Worm (Caenorhabditis elegans) whole organism, L1 larva: ENCODE results near the gene T28C6.7.

Experiments
- C16A3.4 ChIP-seq: fragments of 150-350 bp; optimal IDR thresholded peaks from 2 replicates; lab custom pipeline; 2014; ENCODE audit warnings: missing biosample characterization, missing genetic modification characterization
- aha-1 ChIP-seq: fragments of 150-350 bp; optimal IDR thresholded peaks from 2 replicates; lab custom pipeline; 2014; ENCODE audit warnings: missing biosample characterization, missing genetic modification characterization
- alr-1 ChIP-seq: fragments of 200-800 bp; sonication (Bioruptor generic); optimal IDR thresholded peaks from 2 replicates; lab custom pipeline; 2018; ENCODE audit warnings: borderline replicate concordance, mild to moderate bottlenecking, missing genetic modification characterization, missing compliant biosample characterization
- aly-2 ChIP-seq: fragments of 150-350 bp; optimal IDR thresholded peaks from 2 replicates; lab custom pipeline; 2014; ENCODE audit warnings: missing biosample characterization, missing genetic modification characterization
- blmp-1 ChIP-seq: fragments of 150-350 bp; optimal IDR thresholded peaks from 2 replicates; lab custom pipeline; 2014; ENCODE audit warnings: missing biosample characterization, missing genetic modification characterization
- ceh-63 ChIP-seq: fragments of 200-800 bp; sonication (Bioruptor generic); optimal IDR thresholded peaks from 2 replicates; lab custom pipeline; 2018; ENCODE audit warnings: mild to moderate bottlenecking, missing genetic modification characterization, missing compliant biosample characterization
- ceh-82 ChIP-seq, 3 experiments: fragments of 150-350 bp in 1 of 3; sonication (generic microtip) in 2 of 3; optimal IDR thresholded peaks; 2 replicates each; lab custom pipeline; 2014 to 2017; ENCODE audit warnings: missing biosample characterization in 3 of 3, missing genetic modification characterization in 3 of 3
- ceh-90 ChIP-seq: sonication (generic microtip); optimal IDR thresholded peaks from 2 replicates; lab custom pipeline; 2016; ENCODE audit warnings: missing genetic modification characterization, missing compliant biosample characterization
- ces-1 ChIP-seq: fragments of 150-350 bp; optimal IDR thresholded peaks from 2 replicates; lab custom pipeline; 2014; ENCODE audit warnings: missing biosample characterization, missing genetic modification reagents, missing genetic modification characterization
- dpl-1 ChIP-seq, 3 experiments: fragments of 150-350 bp in 2 of 3; sonication (generic microtip) in 1 of 3; optimal IDR thresholded peaks; 2 replicates each; lab custom pipeline; 2014 to 2017; ENCODE audit warnings: missing biosample characterization in 3 of 3, missing genetic modification characterization in 3 of 3, missing genetic modification reagents in 3 of 3
- efl-1 ChIP-seq, 4 experiments: fragments of 150-350 bp; optimal IDR thresholded peaks in 3 of 4; peaks in 1 of 4; 1 replicate in 1 of 4; 2 replicates in 3 of 4; lab custom pipeline; 2014; ENCODE audit warnings: missing biosample characterization in 2 of 4, missing genetic modification characterization in 2 of 4, missing genetic modification reagents in 2 of 4
- efl-3 ChIP-seq: fragments of 200-800 bp; sonication (Bioruptor generic); optimal IDR thresholded peaks from 2 replicates; lab custom pipeline; 2018; ENCODE audit warnings: mild to moderate bottlenecking, missing genetic modification characterization, missing compliant biosample characterization
- elt-2 ChIP-seq: sonication (generic microtip); optimal IDR thresholded peaks from 2 replicates; lab custom pipeline; 2016; ENCODE audit warnings: missing genetic modification characterization, mild to moderate bottlenecking, inconsistent platforms, missing compliant biosample characterization, missing genetic modification reagents
- elt-3 ChIP-seq, 6 experiments: fragments of 150-350 bp in 1 of 6; sonication (generic microtip); optimal IDR thresholded peaks; 2 replicates each; lab custom pipeline; 2017 to 2018; ENCODE audit warnings: missing biosample characterization in 6 of 6, missing genetic modification characterization in 6 of 6, inconsistent platforms in 1 of 6
- fkh-4 ChIP-seq: sonication (generic microtip); optimal IDR thresholded peaks from 2 replicates; lab custom pipeline; 2016; ENCODE audit warnings: missing compliant biosample characterization, missing genetic modification characterization, borderline replicate concordance
- fkh-8 ChIP-seq: sonication (generic microtip); optimal IDR thresholded peaks from 2 replicates; lab custom pipeline; 2016; ENCODE audit warnings: mild to moderate bottlenecking, missing genetic modification characterization, missing compliant biosample characterization
- hlh-4 ChIP-seq: sonication (generic microtip); optimal IDR thresholded peaks from 2 replicates; lab custom pipeline; 2016; ENCODE audit warnings: mild to moderate bottlenecking, missing genetic modification characterization, missing compliant biosample characterization
- hpl-2 ChIP-seq: fragments of 150-350 bp; optimal IDR thresholded peaks from 2 replicates; lab custom pipeline; 2014; ENCODE audit warnings: missing biosample characterization, missing genetic modification reagents, missing genetic modification characterization
- irx-1 ChIP-seq: sonication (generic microtip); optimal IDR thresholded peaks from 2 replicates; lab custom pipeline; 2016; ENCODE audit warnings: missing genetic modification characterization, missing compliant biosample characterization
- lin-14 ChIP-seq: fragments of 200-800 bp; sonication (Bioruptor generic); optimal IDR thresholded peaks from 2 replicates; lab custom pipeline; 2018; ENCODE audit warnings: mild to moderate bottlenecking, missing genetic modification characterization, moderate library complexity, missing compliant biosample characterization
- lin-15B ChIP-seq: fragments of 150-350 bp; sonication (generic microtip); optimal IDR thresholded peaks from 3 replicates; lab custom pipeline; 2014; ENCODE audit warnings: missing biosample characterization, missing genetic modification characterization
- lir-3 ChIP-seq: sonication (generic microtip); optimal IDR thresholded peaks from 2 replicates; lab custom pipeline; 2016; ENCODE audit warnings: mild to moderate bottlenecking, missing genetic modification characterization, moderate library complexity, missing compliant biosample characterization; ENCODE audit not compliant: poor library complexity
- lsy-2 ChIP-seq, 2 experiments: fragments of 150-350 bp; optimal IDR thresholded peaks; 2 replicates each; lab custom pipeline; 2014; ENCODE audit warnings: missing biosample characterization in 2 of 2, missing genetic modification characterization in 2 of 2
- mdl-1 ChIP-seq, 2 experiments: fragments of 150-350 bp; optimal IDR thresholded peaks; 2 replicates each; lab custom pipeline; 2014 to 2017; ENCODE audit warnings: missing biosample characterization in 2 of 2, missing genetic modification characterization in 2 of 2, inconsistent platforms in 1 of 2
- mef-2 ChIP-seq: fragments of 150-350 bp; optimal IDR thresholded peaks from 2 replicates; lab custom pipeline; 2014; ENCODE audit warnings: missing biosample characterization, missing genetic modification characterization
- mep-1 ChIP-seq: fragments of 150-350 bp; optimal IDR thresholded peaks from 2 replicates; lab custom pipeline; 2014; ENCODE audit warnings: missing biosample characterization, missing genetic modification characterization
- nhr-11 ChIP-seq: fragments of 150-350 bp; optimal IDR thresholded peaks from 2 replicates; lab custom pipeline; 2014; ENCODE audit warnings: missing biosample characterization, missing genetic modification characterization
- nhr-19 ChIP-seq: fragments of 200-800 bp; sonication (Bioruptor generic); conservative IDR thresholded peaks from 2 replicates; pipeline ENCODE4 v1.3.6; 2022; ENCODE audit warnings: missing genetic modification characterization, missing compliant biosample characterization
- nhr-20 ChIP-seq: sonication (generic microtip); optimal IDR thresholded peaks from 2 replicates; lab custom pipeline; 2016; ENCODE audit warnings: mild to moderate bottlenecking, missing genetic modification characterization, missing compliant biosample characterization
- nhr-47 ChIP-seq: sonication (generic microtip); optimal IDR thresholded peaks from 2 replicates; lab custom pipeline; 2016; ENCODE audit warnings: mild to moderate bottlenecking, missing genetic modification characterization, moderate library complexity, missing compliant biosample characterization
- nhr-71 ChIP-seq: sonication (generic microtip); optimal IDR thresholded peaks from 2 replicates; lab custom pipeline; 2016; ENCODE audit warnings: mild to moderate bottlenecking, missing genetic modification characterization, moderate library complexity, missing compliant biosample characterization
- nhr-84 ChIP-seq: sonication (generic microtip); optimal IDR thresholded peaks from 2 replicates; lab custom pipeline; 2017; ENCODE audit warnings: missing biosample characterization, missing genetic modification characterization
- nhr-85 ChIP-seq: sonication (generic microtip); peaks from one replicate; lab custom pipeline; 2016; ENCODE audit warnings: missing genetic modification characterization, inconsistent platforms, missing compliant biosample characterization
- pag-3 ChIP-seq: sonication (generic microtip); optimal IDR thresholded peaks from 2 replicates; lab custom pipeline; 2017; ENCODE audit warnings: missing genetic modification characterization, mild to moderate bottlenecking, missing compliant biosample characterization, antibody characterized with exemption, borderline replicate concordance; ENCODE audit not compliant: insufficient read depth
- pqm-1 ChIP-seq: sonication (generic microtip); optimal IDR thresholded peaks from 3 replicates; lab custom pipeline; 2017; ENCODE audit warnings: missing biosample characterization, missing genetic modification characterization
- rnt-1 ChIP-seq: sonication (generic microtip); optimal IDR thresholded peaks from 2 replicates; lab custom pipeline; 2016; ENCODE audit warnings: mild to moderate bottlenecking, missing genetic modification characterization, moderate library complexity, missing compliant biosample characterization
- snpc-4 ChIP-seq: fragments of 150-350 bp; optimal IDR thresholded peaks from 2 replicates; lab custom pipeline; 2014; ENCODE audit warnings: missing biosample characterization, missing genetic modification characterization
- snu-23 ChIP-seq: sonication (generic microtip); optimal IDR thresholded peaks from 2 replicates; lab custom pipeline; 2016; ENCODE audit warnings: missing genetic modification characterization, missing compliant biosample characterization
- sox-4 ChIP-seq: sonication (generic microtip); optimal IDR thresholded peaks from 2 replicates; lab custom pipeline; 2016; ENCODE audit warnings: missing genetic modification characterization, missing compliant biosample characterization
- sup-37 ChIP-seq: fragments of 200-800 bp; sonication (Bioruptor generic); optimal IDR thresholded peaks from 2 replicates; lab custom pipeline; 2018; ENCODE audit warnings: mild to moderate bottlenecking, missing genetic modification characterization, missing compliant biosample characterization
- swsn-7 ChIP-seq: sonication (generic microtip); optimal IDR thresholded peaks from 2 replicates; lab custom pipeline; 2016; ENCODE audit warnings: missing genetic modification characterization, missing compliant biosample characterization
- tbx-2 ChIP-seq: sonication (generic microtip); optimal IDR thresholded peaks from 2 replicates; lab custom pipeline; 2016; ENCODE audit warnings: missing genetic modification characterization, missing compliant biosample characterization
- tlp-1 ChIP-seq: fragments of 150-350 bp; optimal IDR thresholded peaks from 2 replicates; lab custom pipeline; 2014; ENCODE audit warnings: missing biosample characterization, missing genetic modification characterization
- unc-62 ChIP-seq: fragments of 150-350 bp; optimal IDR thresholded peaks from 2 replicates; lab custom pipeline; 2014; ENCODE audit warnings: missing biosample characterization, missing genetic modification reagents, missing genetic modification characterization
- xbp-1 ChIP-seq: sonication (generic microtip); optimal IDR thresholded peaks from 2 replicates; lab custom pipeline; 2016; ENCODE audit warnings: missing genetic modification characterization, missing compliant biosample characterization
- zag-1 ChIP-seq: fragments of 150-350 bp; optimal IDR thresholded peaks from 2 replicates; lab custom pipeline; 2014; ENCODE audit warnings: missing biosample characterization, missing genetic modification characterization
- ztf-4 ChIP-seq: fragments of 150-350 bp; optimal IDR thresholded peaks from 2 replicates; lab custom pipeline; 2014; ENCODE audit warnings: missing biosample characterization, missing genetic modification characterization

The T28C6.7 gene

ce11 chrIV:8793223-8793622 lies 34.4 kb upstream of the T28C6.7 start:
- TF ChIP-seq lir-3 (tag; lab: Kevin White, UChicago) (no peak), ceh-90 (no peak), elt-3 (tag; optimal IDR thresholded peaks at IDR 0.05; lab: Kevin White, UChicago) (peak in 4 of 6 experiments; percentile 36 to 87 (median 82)), alr-1 (tag; lab: Kevin White, UChicago) (no peak), efl-1 (optimal IDR thresholded peaks at IDR 0.05; lab: Kevin White, UChicago) (no peak), efl-1 (GFP tag; optimal IDR thresholded peaks at IDR 0.05 in 1 of 2; lab: Kevin White, UChicago) (peak in 1 of 2 experiments; percentile 17), pqm-1 (tag; lab: Kevin White, UChicago) (no peak), ceh-82 (tag; optimal IDR thresholded peaks at IDR 0.05; lab: Kevin White, UChicago) (no peak), blmp-1 (tag; lab: Kevin White, UChicago) (peak; percentile 71), hlh-4 (tag; lab: Kevin White, UChicago) (no peak), tbx-2 (tag; lab: Kevin White, UChicago) (no peak), elt-2 (no peak), ces-1 (no peak), lsy-2 (tag; optimal IDR thresholded peaks at IDR 0.05; lab: Kevin White, UChicago) (no peak), lin-14 (GFP tag; lab: Kevin White, UChicago) (peak; percentile 56), irx-1 (tag; lab: Kevin White, UChicago) (no peak)

ce11 chrIV:8794895-8795665 lies 32.5 kb upstream of the T28C6.7 start:
- TF ChIP-seq swsn-7 (tag; lab: Kevin White, UChicago) (peak; percentile 24), efl-1 (optimal IDR thresholded peaks at IDR 0.05; lab: Kevin White, UChicago) (peak in 1 of 2 experiments; percentile 43), efl-1 (GFP tag; optimal IDR thresholded peaks at IDR 0.05 in 1 of 2; lab: Kevin White, UChicago) (peak in 1 of 2 experiments; percentile 85), tlp-1 (tag; lab: Kevin White, UChicago) (no peak), lin-14 (GFP tag; lab: Kevin White, UChicago) (peak; percentile 99), aha-1 (tag; lab: Kevin White, UChicago) (no peak), mep-1 (tag; lab: Kevin White, UChicago) (peak; percentile 38), nhr-11 (tag; lab: Kevin White, UChicago) (no peak), mdl-1 (tag; optimal IDR thresholded peaks at IDR 0.05; lab: Kevin White, UChicago) (peak in 1 of 2 experiments; percentile 57), zag-1 (tag; lab: Kevin White, UChicago) (no peak), pag-3 (no peak), nhr-19 (GFP tag; lab: Robert Waterston, UW) (peak; percentile 28), snpc-4 (tag; lab: Kevin White, UChicago) (peak; percentile 21), blmp-1 (tag; lab: Kevin White, UChicago) (peak; percentile 60), hpl-2 (GFP tag; lab: Kevin White, UChicago) (no peak), sox-4 (tag; lab: Kevin White, UChicago) (no peak), dpl-1 (GFP tag; optimal IDR thresholded peaks at IDR 0.05; lab: Kevin White, UChicago) (peak in 1 of 3 experiments; percentile 11), ceh-63 (GFP tag; lab: Kevin White, UChicago) (no peak), nhr-47 (tag; lab: Kevin White, UChicago) (peak; percentile 59), lir-3 (tag; lab: Kevin White, UChicago) (no peak), ceh-90 (no peak), efl-3 (GFP tag; lab: Kevin White, UChicago) (no peak), rnt-1 (tag; lab: Kevin White, UChicago) (peak; percentile 8), aly-2 (tag; lab: Kevin White, UChicago) (no peak), nhr-84 (no peak), nhr-71 (tag; lab: Kevin White, UChicago) (peak; percentile 76), sup-37 (GFP tag; lab: Kevin White, UChicago) (no peak), fkh-4 (no peak), lin-15B (tag; lab: Kevin White, UChicago) (no peak), snu-23 (GFP tag; lab: Kevin White, UChicago) (peak; percentile 59), C16A3.4 (tag; lab: Kevin White, UChicago) (no peak), nhr-20 (peak; percentile 65), mef-2 (tag; lab: Kevin White, UChicago) (no peak), elt-2 (peak; percentile 16), nhr-85 (tag; lab: Kevin White, UChicago) (peak; percentile 92), ceh-82 (tag; optimal IDR thresholded peaks at IDR 0.05; lab: Kevin White, UChicago) (peak in 2 of 3 experiments; percentile 11 to 50), xbp-1 (tag; lab: Kevin White, UChicago) (peak; percentile 13), elt-3 (tag; optimal IDR thresholded peaks at IDR 0.05; lab: Kevin White, UChicago) (peak in 2 of 6 experiments; percentile 10 to 53), ztf-4 (tag; lab: Kevin White, UChicago) (peak; percentile 17), fkh-8 (tag; lab: Kevin White, UChicago) (peak; percentile 55), unc-62 (GFP tag; lab: Kevin White, UChicago) (no peak)
